Fruit fly (Drosophila melanogaster) whole organism, embryonic: ENCODE measurements around the gene flr.

Experiments
- ATbp ChIP-seq: fragments of 200-800 bp; sonication (Bioruptor generic); optimal IDR thresholded peaks from 2 replicates; lab custom pipeline; 2017; ENCODE audit warnings: missing biosample characterization, mild to moderate bottlenecking, missing genetic modification characterization, missing genetic modification reagents
- Bdp1 ChIP-seq: fragments of 200-800 bp; sonication (Bioruptor generic); optimal IDR thresholded peaks from 3 replicates; lab custom pipeline; 2016; ENCODE audit warnings: missing biosample characterization, missing genetic modification characterization
- CG10147 ChIP-seq: fragments of 200-800 bp; sonication (Bioruptor generic); optimal IDR thresholded peaks from 2 replicates; lab custom pipeline; 2019; ENCODE audit warnings: missing biosample characterization, mild to moderate bottlenecking, missing genetic modification characterization, moderate library complexity
- CG10462 ChIP-seq: fragments of 200-800 bp; sonication (Bioruptor generic); optimal IDR thresholded peaks from 2 replicates; lab custom pipeline; 2016; ENCODE audit warnings: missing biosample characterization, missing genetic modification characterization
- CG10654 ChIP-seq: fragments of 200-800 bp; sonication (Bioruptor generic); optimal IDR thresholded peaks from 2 replicates; lab custom pipeline; 2016; ENCODE audit warnings: missing biosample characterization, missing genetic modification characterization
- CG10979 ChIP-seq: fragments of 200-800 bp; sonication (Bioruptor generic); optimal IDR thresholded peaks from 2 replicates; lab custom pipeline; 2018; ENCODE audit warnings: missing biosample characterization, mild to moderate bottlenecking, missing genetic modification characterization, moderate library complexity
- CG11085 ChIP-seq: fragments of 200-800 bp; sonication (Bioruptor generic); IDR thresholded peaks from 2 replicates; pipeline ENCODE4 v1.3.6; 2022; ENCODE audit warnings: missing biosample characterization, missing genetic modification characterization
- CG11398 ChIP-seq: fragments of 200-800 bp; sonication (Bioruptor generic); optimal IDR thresholded peaks from 2 replicates; lab custom pipeline; 2016; ENCODE audit warnings: missing biosample characterization, missing genetic modification characterization
- CG12219 ChIP-seq: fragments of 200-800 bp; sonication (Bioruptor generic); optimal IDR thresholded peaks from 3 replicates; lab custom pipeline; 2018; ENCODE audit warnings: missing biosample characterization, mild to moderate bottlenecking, missing genetic modification characterization
- CG13424 ChIP-seq: fragments of 200-800 bp; sonication (Bioruptor generic); optimal IDR thresholded peaks from 2 replicates; lab custom pipeline; 2019; ENCODE audit warnings: missing biosample characterization, mild to moderate bottlenecking, missing genetic modification characterization, moderate library complexity
- CG15073 ChIP-seq: fragments of 200-800 bp; sonication (Bioruptor generic); optimal IDR thresholded peaks from 2 replicates; lab custom pipeline; 2016; ENCODE audit warnings: missing biosample characterization, missing genetic modification characterization
- CG1603 ChIP-seq: fragments of 200-800 bp; sonication (Bioruptor generic); optimal IDR thresholded peaks from 2 replicates; lab custom pipeline; 2019; ENCODE audit warnings: missing biosample characterization, mild to moderate bottlenecking, missing genetic modification characterization, moderate library complexity
- CG1647 ChIP-seq: fragments of 200-800 bp; sonication (Bioruptor generic); optimal IDR thresholded peaks from 3 replicates; lab custom pipeline; 2016; ENCODE audit warnings: missing biosample characterization, missing genetic modification characterization
- CG17359 ChIP-seq: fragments of 200-800 bp; sonication (Bioruptor generic); optimal IDR thresholded peaks from 3 replicates; lab custom pipeline; 2018; ENCODE audit warnings: missing biosample characterization, mild to moderate bottlenecking, missing genetic modification characterization, moderate library complexity
- CG2129 ChIP-seq: fragments of 200-800 bp; sonication (Bioruptor generic); IDR thresholded peaks from 2 replicates; pipeline ENCODE4 v1.3.6; 2022; ENCODE audit warnings: missing biosample characterization, missing genetic modification characterization; ENCODE audit not compliant: partially characterized antibody
- CG30020 ChIP-seq: fragments of 200-800 bp; optimal IDR thresholded peaks from 2 replicates; lab custom pipeline; 2019; ENCODE audit warnings: missing biosample characterization, mild to moderate bottlenecking, missing genetic modification characterization, moderate library complexity
- CG3163 ChIP-seq: fragments of 200-800 bp; sonication (Bioruptor generic); optimal IDR thresholded peaks from 3 replicates; lab custom pipeline; 2016; ENCODE audit warnings: missing biosample characterization, missing genetic modification characterization
- CG4282 ChIP-seq: fragments of 200-800 bp; sonication (Bioruptor generic); optimal IDR thresholded peaks from 2 replicates; lab custom pipeline; 2016; ENCODE audit warnings: missing biosample characterization, missing genetic modification characterization
- CG4730 ChIP-seq: fragments of 200-800 bp; sonication (Bioruptor generic); IDR thresholded peaks from 2 replicates; pipeline ENCODE4 v1.3.6; 2022; ENCODE audit warnings: missing biosample characterization, missing genetic modification characterization
- CG6791 ChIP-seq: fragments of 200-800 bp; sonication (Bioruptor generic); IDR thresholded peaks from 3 replicates; pipeline ENCODE4 v1.3.6; 2022; ENCODE audit warnings: missing biosample characterization, missing genetic modification characterization; ENCODE audit not compliant: partially characterized antibody
- CG9727 ChIP-seq: fragments of 200-800 bp; sonication (Bioruptor generic); optimal IDR thresholded peaks from 3 replicates; lab custom pipeline; 2017; ENCODE audit warnings: missing biosample characterization, mild to moderate bottlenecking, missing genetic modification characterization
- CkIIα-i1 ChIP-seq: fragments of 200-800 bp; sonication (Bioruptor generic); IDR thresholded peaks from 2 replicates; pipeline ENCODE4 v1.3.6; 2022; ENCODE audit warnings: missing biosample characterization, missing genetic modification characterization
- Ets65A ChIP-seq: fragments of 200-800 bp; sonication (Bioruptor generic); peaks from one replicate; lab custom pipeline; 2016; ENCODE audit warnings: missing biosample characterization, missing genetic modification characterization
- HLHmδ ChIP-seq: fragments of 200-800 bp; sonication (Bioruptor generic); optimal IDR thresholded peaks from 2 replicates; lab custom pipeline; 2018; ENCODE audit warnings: missing biosample characterization, mild to moderate bottlenecking, missing genetic modification characterization, moderate library complexity
- Hr39 ChIP-seq: fragments of >200 bp; optimal IDR thresholded peaks from 2 replicates; lab custom pipeline; 2017
- Jarid2 ChIP-seq: fragments of 200-800 bp; sonication (Bioruptor generic); optimal IDR thresholded peaks from 3 replicates; lab custom pipeline; 2017; ENCODE audit warnings: mild to moderate bottlenecking, missing biosample characterization, missing genetic modification reagents, missing genetic modification characterization
- Lhr ChIP-seq: fragments of 200-800 bp; sonication (Bioruptor generic); optimal IDR thresholded peaks from 3 replicates; lab custom pipeline; 2017; ENCODE audit warnings: mild to moderate bottlenecking, missing biosample characterization, missing genetic modification reagents, missing genetic modification characterization
- MTF-1 ChIP-seq: fragments of 200-800 bp; sonication (Bioruptor generic); optimal IDR thresholded peaks from 2 replicates; lab custom pipeline; 2018; ENCODE audit warnings: missing biosample characterization, mild to moderate bottlenecking, missing genetic modification characterization, borderline replicate concordance
- Med ChIP-seq: fragments of 200-800 bp; sonication (Bioruptor generic); peaks from one replicate; lab custom pipeline; 2016; ENCODE audit warnings: missing biosample characterization, missing genetic modification characterization, mild to moderate bottlenecking, inconsistent platforms, moderate library complexity
- Meics ChIP-seq: fragments of 200-800 bp; sonication (Bioruptor generic); optimal IDR thresholded peaks from 2 replicates; lab custom pipeline; 2017; ENCODE audit warnings: missing biosample characterization, mild to moderate bottlenecking, missing genetic modification characterization
- Neu2 ChIP-seq: fragments of 200-800 bp; sonication (Bioruptor generic); optimal IDR thresholded peaks from 3 replicates; lab custom pipeline; 2016; ENCODE audit warnings: missing biosample characterization, missing genetic modification characterization, borderline replicate concordance
- Rx ChIP-seq: fragments of 200-800 bp; sonication (Bioruptor generic); IDR thresholded peaks from 2 replicates; pipeline ENCODE4 v1.3.6; 2022; ENCODE audit warnings: missing biosample characterization, missing genetic modification characterization
- Sin3A ChIP-seq: fragments of >200 bp; optimal IDR thresholded peaks from 2 replicates; lab custom pipeline; 2018
- Sox102F ChIP-seq: fragments of 200-800 bp; sonication (Bioruptor generic); optimal IDR thresholded peaks from 2 replicates; lab custom pipeline; 2018; ENCODE audit warnings: missing biosample characterization, mild to moderate bottlenecking, missing genetic modification characterization, moderate library complexity
- Trl ChIP-seq, 3 experiments: fragments of >200 bp in 2 of 3; fragments of 200-800 bp in 1 of 3; sonication (Bioruptor generic) in 1 of 3; optimal IDR thresholded peaks; 2 replicates in 1 of 3; 3 replicates in 2 of 3; lab custom pipeline; 2016 to 2017; ENCODE audit warnings: missing biosample characterization in 1 of 3, missing genetic modification characterization in 1 of 3
- aop ChIP-seq: fragments of 200-800 bp; sonication (Bioruptor generic); IDR thresholded peaks from 2 replicates; pipeline ENCODE4 v1.3.6; 2022; ENCODE audit warnings: missing biosample characterization, missing genetic modification characterization
- cg ChIP-seq: fragments of 200-800 bp; sonication (Bioruptor generic); optimal IDR thresholded peaks from 3 replicates; lab custom pipeline; 2019; ENCODE audit warnings: missing biosample characterization, mild to moderate bottlenecking, missing genetic modification characterization, moderate library complexity
- corto ChIP-seq: fragments of 200-800 bp; sonication (Bioruptor generic); optimal IDR thresholded peaks from 2 replicates; lab custom pipeline; 2016; ENCODE audit warnings: missing biosample characterization, mild to moderate bottlenecking, missing genetic modification characterization, moderate library complexity
- eve ChIP-seq, 2 experiments: fragments of >200 bp; optimal IDR thresholded peaks; 2 replicates each; lab custom pipeline; 2017; ENCODE audit warnings: missing biosample characterization in 2 of 2, missing genetic modification characterization in 2 of 2
- fd64A ChIP-seq: fragments of 200-800 bp; sonication (Bioruptor generic); optimal IDR thresholded peaks from 3 replicates; lab custom pipeline; 2018; ENCODE audit warnings: missing biosample characterization, mild to moderate bottlenecking, missing genetic modification characterization
- fd96Cb ChIP-seq: fragments of 200-800 bp; sonication (Bioruptor generic); optimal IDR thresholded peaks from 2 replicates; lab custom pipeline; 2018; ENCODE audit warnings: missing biosample characterization, mild to moderate bottlenecking, missing genetic modification characterization, moderate library complexity
- inv ChIP-seq: fragments of 200-800 bp; sonication (Bioruptor generic); IDR thresholded peaks from 2 replicates; pipeline ENCODE4 v1.3.6; 2022; ENCODE audit warnings: missing biosample characterization, missing genetic modification characterization; ENCODE audit not compliant: partially characterized antibody
- kay ChIP-seq: fragments of 200-800 bp; sonication (Bioruptor generic); optimal IDR thresholded peaks from 2 replicates; lab custom pipeline; 2016; ENCODE audit warnings: missing biosample characterization, missing genetic modification characterization
- psq ChIP-seq: fragments of 200-800 bp; sonication (Bioruptor generic); optimal IDR thresholded peaks from 2 replicates; lab custom pipeline; 2017; ENCODE audit warnings: missing biosample characterization, missing genetic modification characterization
- ranshi ChIP-seq: fragments of 200-800 bp; sonication (Bioruptor generic); IDR thresholded peaks from 2 replicates; pipeline ENCODE4 v1.3.6; 2022; ENCODE audit warnings: missing biosample characterization, missing genetic modification characterization
- schlank ChIP-seq: fragments of 200-800 bp; sonication (Bioruptor generic); optimal IDR thresholded peaks from 2 replicates; lab custom pipeline; 2018; ENCODE audit warnings: missing biosample characterization, mild to moderate bottlenecking, missing genetic modification characterization
- sens ChIP-seq: fragments of 200-800 bp; sonication (Bioruptor generic); peaks from one replicate; lab custom pipeline; 2016; ENCODE audit warnings: missing biosample characterization, missing genetic modification characterization
- sob ChIP-seq: fragments of 200-800 bp; sonication (Bioruptor generic); IDR thresholded peaks from 2 replicates; pipeline ENCODE4 v1.3.6; 2022; ENCODE audit warnings: missing biosample characterization, missing genetic modification characterization
- vnd ChIP-seq: fragments of 200-800 bp; sonication (Bioruptor generic); IDR thresholded peaks from 3 replicates; pipeline ENCODE4 v1.3.6; 2022; ENCODE audit warnings: missing biosample characterization, missing genetic modification characterization; ENCODE audit not compliant: partially characterized antibody

flr gene

dm6 chr3L:13389834-13390233 is 22.8 kb upstream of the flr start, which contains the start of gene Poc1 (continued):
- 0 out of 3 replicates have a peak, but pooled peaks have one; percentile 15 for TF ChIP-seq vnd
- peak; percentile 61 for TF ChIP-seq CG6791

dm6 chr3L:13393538-13393937 is 19.1 kb upstream of the flr start:
- TF ChIP-seq CG9727 (GFP tag; lab: Kevin White, UChicago) (peak; percentile 15), sens (GFP tag; lab: Kevin White, UChicago) (peak; percentile 87), CG2129 (GFP tag; lab: Robert Waterston, UW) (no peak), HLHmδ (GFP tag; lab: Kevin White, UChicago) (no peak), CG10979 (tag; lab: Kevin White, UChicago) (peak; percentile 12)

dm6 chr3L:13397656-13398055 is 15.0 kb upstream of the flr start:
- TF ChIP-seq MTF-1 (GFP tag; lab: Kevin White, UChicago) (no peak), ranshi (GFP tag; lab: Robert Waterston, UW) (no peak), fd64A (peak; percentile 13), Sox102F (GFP tag; lab: Kevin White, UChicago) (no peak), Rx (GFP tag; lab: Robert Waterston, UW) (no peak), inv (GFP tag; lab: Robert Waterston, UW) (no peak), CG30020 (tag; lab: Kevin White, UChicago) (no peak), Ets65A (GFP tag; lab: Kevin White, UChicago) (peak; percentile 35), CG1603 (tag; lab: Kevin White, UChicago) (peak; percentile 25), Hr39 (no peak), CG4282 (GFP tag; lab: Kevin White, UChicago) (no peak), fd96Cb (tag; lab: Kevin White, UChicago) (no peak), Sin3A (no peak), CG10147 (no peak), ATbp (GFP tag; lab: Kevin White, UChicago) (peak; percentile 26), CG4730 (GFP tag; lab: Robert Waterston, UW) (no peak), sens (GFP tag; lab: Kevin White, UChicago) (peak; percentile 91), aop (GFP tag; lab: Robert Waterston, UW) (no peak), CG3163 (no peak), CG1647 (no peak), psq (GFP tag; lab: Kevin White, UChicago) (no peak), CG13424 (tag; lab: Kevin White, UChicago) (no peak), CG11085 (no peak), Med (GFP tag; lab: Kevin White, UChicago) (peak; percentile 31), corto (GFP tag; lab: Kevin White, UChicago) (no peak), CG11398 (GFP tag; lab: Kevin White, UChicago) (no peak), eve (GFP tag; optimal IDR thresholded peaks at IDR 0.05; lab: Kevin White, UChicago) (no peak), Meics (peak; percentile 19), CG12219 (GFP tag; lab: Kevin White, UChicago) (no peak), Neu2 (no peak), sob (no peak)
- TF ChIP-seq, all 482 proteins: peak for 7

DNA sequence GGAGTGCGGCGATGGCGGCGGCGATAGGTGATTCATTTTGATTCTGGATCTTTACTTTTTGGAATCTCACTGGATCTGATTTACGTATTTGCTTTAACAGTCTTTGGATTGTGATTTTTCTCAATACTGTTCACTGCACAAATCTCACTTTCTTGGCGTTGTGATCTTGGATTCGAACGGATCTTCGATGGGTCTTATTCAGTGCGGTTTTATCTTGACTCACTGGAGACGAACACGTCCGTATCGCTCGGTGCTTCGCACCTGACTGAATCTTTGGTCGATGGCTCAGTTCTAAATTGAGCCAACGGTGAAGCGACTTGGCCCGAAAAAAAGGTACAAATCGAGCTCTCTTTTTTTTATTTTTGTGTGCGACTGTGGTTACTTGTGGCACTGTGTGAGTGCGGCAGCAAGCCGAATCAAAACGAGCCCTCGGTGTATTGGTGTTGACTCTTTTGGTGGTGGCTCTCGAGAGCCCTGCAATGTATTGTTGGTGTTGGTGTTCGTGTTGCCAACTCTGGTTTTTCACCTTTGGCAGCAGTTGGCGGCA is 11.7 kb upstream of the flr start, which contains the start of gene sens:
Gene sens, minus strand, starts transcription at position 254 of the 547 bp plus-strand sequence.
- TF ChIP-seq CG10462 (GFP tag; lab: Kevin White, UChicago) (no peak), Lhr (no peak), Jarid2 (GFP tag; lab: Kevin White, UChicago) (peak; percentile 81), kay (GFP tag; lab: Kevin White, UChicago) (no peak), cg (GFP tag; lab: Kevin White, UChicago) (peak; percentile 82), CG15073 (GFP tag; lab: Kevin White, UChicago) (no peak), CkIIα-i1 (GFP tag; lab: Robert Waterston, UW) (no peak), Trl (optimal IDR thresholded peaks at IDR 0.05; lab: Kevin White, UChicago) (peak in 1 of 2 experiments; percentile 11), Trl (GFP tag; optimal IDR thresholded peaks at IDR 0.05; lab: Kevin White, UChicago) (no peak), CG17359 (no peak), schlank (tag; lab: Kevin White, UChicago) (no peak), Bdp1 (GFP tag; lab: Kevin White, UChicago) (no peak), CG10654 (GFP tag; lab: Kevin White, UChicago) (no peak)
